Fruit fly (Drosophila melanogaster) whole organism, embryonic: Measurements from ENCODE around the gene CG11600.

ENCODE experiments used
- Adf1 ChIP-seq: fragments of 200-800 bp; sonication (Bioruptor generic); IDR thresholded peaks from 2 replicates; pipeline ENCODE4 v1.3.6; 2022; ENCODE audit warnings: missing biosample characterization, missing genetic modification characterization
- CG17359 ChIP-seq: fragments of 200-800 bp; sonication (Bioruptor generic); optimal IDR thresholded peaks from 3 replicates; lab custom pipeline; 2018; ENCODE audit warnings: missing biosample characterization, mild to moderate bottlenecking, missing genetic modification characterization, moderate library complexity
- CG2199 ChIP-seq: fragments of 200-800 bp; sonication (Bioruptor generic); IDR thresholded peaks from 3 replicates; pipeline ENCODE4 v1.3.6; 2022; ENCODE audit warnings: missing biosample characterization, missing genetic modification characterization
- CG2202 ChIP-seq: fragments of 200-800 bp; sonication (Bioruptor generic); optimal IDR thresholded peaks from 2 replicates; lab custom pipeline; 2018; ENCODE audit warnings: missing biosample characterization, mild to moderate bottlenecking, missing genetic modification characterization
- CG31441 ChIP-seq: fragments of 200-800 bp; sonication (Bioruptor generic); IDR thresholded peaks from 2 replicates; pipeline ENCODE4 v1.3.6; 2022; ENCODE audit warnings: missing biosample characterization, missing genetic modification characterization
- CG3995 ChIP-seq: fragments of 200-800 bp; sonication (Bioruptor generic); optimal IDR thresholded peaks from 3 replicates; lab custom pipeline; 2016; ENCODE audit warnings: missing biosample characterization, missing genetic modification characterization
- CG43689 ChIP-seq: fragments of 200-800 bp; sonication (Bioruptor generic); IDR thresholded peaks from 2 replicates; pipeline ENCODE4 v1.3.6; 2022; ENCODE audit warnings: missing biosample characterization, missing genetic modification characterization
- CG6654 ChIP-seq: fragments of 200-800 bp; sonication (Bioruptor generic); optimal IDR thresholded peaks from 2 replicates; lab custom pipeline; 2017; ENCODE audit warnings: missing biosample characterization, mild to moderate bottlenecking, missing genetic modification characterization
- CG6689 ChIP-seq: fragments of 200-800 bp; sonication (Bioruptor generic); IDR thresholded peaks from 2 replicates; pipeline ENCODE4 v1.3.6; 2022; ENCODE audit warnings: missing biosample characterization, missing genetic modification characterization
- CG8089 ChIP-seq: fragments of 200-800 bp; sonication (Bioruptor generic); optimal IDR thresholded peaks from 3 replicates; lab custom pipeline; 2016; ENCODE audit warnings: missing biosample characterization, missing genetic modification characterization
- CG8281 ChIP-seq: fragments of 200-800 bp; sonication (Bioruptor generic); optimal IDR thresholded peaks from 2 replicates; lab custom pipeline; 2018; ENCODE audit warnings: missing biosample characterization, mild to moderate bottlenecking, missing genetic modification characterization, moderate library complexity
- CG8478 ChIP-seq: fragments of >200 bp; optimal IDR thresholded peaks from 2 replicates; lab custom pipeline; 2018
- CG9437 ChIP-seq: fragments of 200-800 bp; sonication (Bioruptor generic); optimal IDR thresholded peaks from 2 replicates; lab custom pipeline; 2018; ENCODE audit warnings: missing biosample characterization, mild to moderate bottlenecking, missing genetic modification characterization
- CTCF ChIP-seq: fragments of 200-800 bp; sonication (Bioruptor generic); optimal IDR thresholded peaks from 2 replicates; lab custom pipeline; 2017; ENCODE audit warnings: missing biosample characterization, mild to moderate bottlenecking, missing genetic modification characterization, moderate library complexity
- Dek ChIP-seq: fragments of 200-800 bp; sonication (Bioruptor generic); optimal IDR thresholded peaks from 3 replicates; lab custom pipeline; 2019; ENCODE audit warnings: missing biosample characterization, mild to moderate bottlenecking, missing genetic modification characterization, moderate library complexity
- Ets65A ChIP-seq: fragments of 200-800 bp; sonication (Bioruptor generic); peaks from one replicate; lab custom pipeline; 2016; ENCODE audit warnings: missing biosample characterization, missing genetic modification characterization
- Hr39 ChIP-seq: fragments of >200 bp; optimal IDR thresholded peaks from 2 replicates; lab custom pipeline; 2017
- Nf-YA ChIP-seq: fragments of 200-800 bp; sonication (Bioruptor generic); IDR thresholded peaks from 2 replicates; pipeline ENCODE4 v1.3.6; 2022; ENCODE audit warnings: missing biosample characterization, missing genetic modification characterization
- Pdp1 ChIP-seq, 2 experiments: fragments of 200-800 bp; sonication (Bioruptor generic); optimal IDR thresholded peaks; 3 replicates each; lab custom pipeline; 2016; ENCODE audit warnings: missing biosample characterization in 2 of 2, missing genetic modification characterization in 2 of 2, mild to moderate bottlenecking in 1 of 2, moderate library complexity in 1 of 2
- Ptx1 ChIP-seq: fragments of 200-800 bp; sonication (Bioruptor generic); IDR thresholded peaks from 2 replicates; pipeline ENCODE4 v1.3.6; 2022; ENCODE audit warnings: missing biosample characterization, missing genetic modification characterization
- Sox100B ChIP-seq: fragments of 200-800 bp; sonication (Bioruptor generic); optimal IDR thresholded peaks from 3 replicates; lab custom pipeline; 2018; ENCODE audit warnings: missing biosample characterization, mild to moderate bottlenecking, missing genetic modification characterization
- Sox102F ChIP-seq: fragments of 200-800 bp; sonication (Bioruptor generic); optimal IDR thresholded peaks from 2 replicates; lab custom pipeline; 2018; ENCODE audit warnings: missing biosample characterization, mild to moderate bottlenecking, missing genetic modification characterization, moderate library complexity
- Sry-δ ChIP-seq: fragments of 200-800 bp; sonication (Bioruptor generic); optimal IDR thresholded peaks from 2 replicates; lab custom pipeline; 2016; ENCODE audit warnings: missing biosample characterization, missing genetic modification characterization
- bab2 ChIP-seq: fragments of 200-800 bp; sonication (Bioruptor generic); optimal IDR thresholded peaks from 2 replicates; lab custom pipeline; 2016; ENCODE audit warnings: missing biosample characterization, missing genetic modification characterization
- caup ChIP-seq: fragments of 200-800 bp; sonication (Bioruptor generic); optimal IDR thresholded peaks from 3 replicates; lab custom pipeline; 2017; ENCODE audit warnings: missing biosample characterization, mild to moderate bottlenecking, missing genetic modification characterization, moderate library complexity; ENCODE audit not compliant: severe bottlenecking
- chif ChIP-seq, 2 experiments: fragments of 200-800 bp; sonication (Bioruptor generic); optimal IDR thresholded peaks; 3 replicates each; lab custom pipeline; 2016; ENCODE audit warnings: missing biosample characterization in 2 of 2, missing genetic modification characterization in 2 of 2
- ci ChIP-seq: fragments of 200-800 bp; sonication (Bioruptor generic); IDR thresholded peaks from 3 replicates; pipeline ENCODE4 v1.3.6; 2022; ENCODE audit warnings: missing biosample characterization, missing genetic modification characterization
- dati ChIP-seq: fragments of 200-800 bp; sonication (Bioruptor generic); IDR thresholded peaks from 2 replicates; pipeline ENCODE4 v1.3.6; 2022; ENCODE audit warnings: missing biosample characterization, missing genetic modification characterization
- dpn ChIP-seq, 2 experiments: fragments of 200-800 bp; sonication (Bioruptor generic); optimal IDR thresholded peaks; 3 replicates each; lab custom pipeline; 2016; ENCODE audit warnings: missing biosample characterization in 2 of 2, missing genetic modification characterization in 2 of 2
- gt ChIP-seq: fragments of 200-800 bp; sonication (Bioruptor generic); IDR thresholded peaks from 2 replicates; pipeline ENCODE4 v1.3.6; 2022; ENCODE audit warnings: missing biosample characterization, missing genetic modification characterization
- hkb ChIP-seq, 2 experiments: fragments of 200-800 bp in 1 of 2; fragments of >200 bp in 1 of 2; sonication (Bioruptor generic) in 1 of 2; IDR thresholded peaks in 1 of 2; optimal IDR thresholded peaks in 1 of 2; 2 replicates each; pipeline versions ENCODE4 v1.3.6 to Lab custom; 2017 to 2022; ENCODE audit warnings: missing biosample characterization in 1 of 2, missing genetic modification characterization in 1 of 2
- insv ChIP-seq, 2 experiments: fragments of 200-800 bp; sonication (Bioruptor generic); optimal IDR thresholded peaks; 3 replicates each; lab custom pipeline; 2016 to 2018; ENCODE audit warnings: missing biosample characterization in 2 of 2, missing genetic modification characterization in 2 of 2
- lilli ChIP-seq: fragments of 200-800 bp; sonication (Bioruptor generic); optimal IDR thresholded peaks from 3 replicates; lab custom pipeline; 2016; ENCODE audit warnings: missing biosample characterization, missing genetic modification characterization
- nerfin-1 ChIP-seq: fragments of 200-800 bp; sonication (Bioruptor generic); optimal IDR thresholded peaks from 3 replicates; lab custom pipeline; 2019; ENCODE audit warnings: missing biosample characterization, mild to moderate bottlenecking, missing genetic modification characterization, moderate library complexity
- nerfin-2 ChIP-seq: fragments of 200-800 bp; sonication (Bioruptor generic); IDR thresholded peaks from 2 replicates; pipeline ENCODE4 v1.3.6; 2022; ENCODE audit warnings: missing biosample characterization, missing genetic modification characterization; ENCODE audit not compliant: partially characterized antibody
- oc ChIP-seq: fragments of 200-800 bp; sonication (Bioruptor generic); optimal IDR thresholded peaks from 2 replicates; lab custom pipeline; 2018; ENCODE audit warnings: missing biosample characterization, mild to moderate bottlenecking, missing genetic modification characterization, moderate library complexity
- sens ChIP-seq: fragments of 200-800 bp; sonication (Bioruptor generic); peaks from one replicate; lab custom pipeline; 2016; ENCODE audit warnings: missing biosample characterization, missing genetic modification characterization
- slou ChIP-seq: fragments of 200-800 bp; sonication (Bioruptor generic); optimal IDR thresholded peaks from 3 replicates; lab custom pipeline; 2016; ENCODE audit warnings: missing biosample characterization, missing genetic modification characterization
- ssp ChIP-seq: fragments of 200-800 bp; sonication (Bioruptor generic); IDR thresholded peaks from 2 replicates; pipeline ENCODE4 v1.3.6; 2022; ENCODE audit warnings: missing biosample characterization, missing genetic modification characterization
- tap ChIP-seq: fragments of 200-800 bp; optimal IDR thresholded peaks from 3 replicates; lab custom pipeline; 2019; ENCODE audit warnings: missing biosample characterization, mild to moderate bottlenecking, missing genetic modification characterization, moderate library complexity
- tgo ChIP-seq: fragments of 200-800 bp; sonication (Bioruptor generic); IDR thresholded peaks from 3 replicates; pipeline ENCODE4 v1.3.6; 2022; ENCODE audit warnings: missing biosample characterization, missing genetic modification characterization
- tll ChIP-seq, 2 experiments: fragments of 200-800 bp in 1 of 2; fragments of >200 bp in 1 of 2; sonication (Bioruptor generic) in 1 of 2; optimal IDR thresholded peaks; 2 replicates each; lab custom pipeline; 2017 to 2019; ENCODE audit warnings: missing biosample characterization in 2 of 2, missing genetic modification characterization in 2 of 2, mild to moderate bottlenecking in 1 of 2, moderate library complexity in 1 of 2
- vnd ChIP-seq: fragments of 200-800 bp; sonication (Bioruptor generic); IDR thresholded peaks from 3 replicates; pipeline ENCODE4 v1.3.6; 2022; ENCODE audit warnings: missing biosample characterization, missing genetic modification characterization; ENCODE audit not compliant: partially characterized antibody
- wor ChIP-seq: fragments of 200-800 bp; sonication (Bioruptor generic); IDR thresholded peaks from 2 replicates; pipeline ENCODE4 v1.3.6; 2022; ENCODE audit warnings: missing biosample characterization, missing genetic modification characterization

CG11600 gene

dm6 chr3R:12637961-12638531, 1.7 kb downstream of the CG11600 start, which contains the start of gene CG11608 (continued):
- no peak for TF ChIP-seq CG9437 (GFP tag; lab: Kevin White, UChicago)
- TF ChIP-seq CG43689 (GFP tag; lab: Robert Waterston, UW) = no peak
- TF ChIP-seq Sry-δ (GFP tag; lab: Kevin White, UChicago) = no peak
- TF ChIP-seq lilli (GFP tag; lab: Kevin White, UChicago) = no peak

- TF ChIP-seq Ets65A (GFP tag; lab: Kevin White, UChicago) = peak; percentile 84
- TF ChIP-seq CG3995 = no peak
- TF ChIP-seq CG8478 (lab: Kevin White, UChicago) = peak; percentile 71
Observed at dm6 chr3R:12641620-12642019, 5.3 kb downstream of the CG11600 start.

dm6 chr3R:12642051-12642532, 5.8 kb downstream of the CG11600 start, which contains the start of gene CG6753:
CG6753 (minus strand) TSS chr3R:12642482.
- TF ChIP-seq caup (GFP tag; lab: Kevin White, UChicago) = no peak
- 0 out of 3 replicates have a peak, but pooled peaks have one; percentile 16 for TF ChIP-seq vnd (GFP tag; lab: Robert Waterston, UW)
- no peak for TF ChIP-seq slou (GFP tag; lab: Kevin White, UChicago)

- TF ChIP-seq ssp (GFP tag; lab: Robert Waterston, UW) = no peak
- TF ChIP-seq hkb (optimal IDR thresholded peaks at IDR 0.05; lab: Kevin White, UChicago) = no peak
- no peak for TF ChIP-seq hkb (GFP tag; IDR thresholded peaks at IDR 0.05; lab: Robert Waterston, UW)
- TF ChIP-seq Adf1 (GFP tag; lab: Robert Waterston, UW) = no peak
- no peak for TF ChIP-seq nerfin-1 (tag; lab: Kevin White, UChicago)
- no peak for TF ChIP-seq CG6654
- no peak for TF ChIP-seq gt
- no peak for TF ChIP-seq tap
- no peak for TF ChIP-seq CTCF (GFP tag; lab: Kevin White, UChicago)
- peak; percentile 11 for TF ChIP-seq bab2 (GFP tag; lab: Kevin White, UChicago)
- TF ChIP-seq Sox102F (GFP tag; lab: Kevin White, UChicago) = peak; percentile 42
- TF ChIP-seq CG2202 (tag; lab: Kevin White, UChicago) = no peak
- no peak for TF ChIP-seq CG6689 (GFP tag; lab: Robert Waterston, UW)
- no peak for TF ChIP-seq chif (GFP tag; optimal IDR thresholded peaks at IDR 0.05; lab: Kevin White, UChicago)
- TF ChIP-seq Pdp1 (GFP tag; optimal IDR thresholded peaks at IDR 0.05; lab: Kevin White, UChicago) = peak in 1 of 2 experiments; percentile 70
- TF ChIP-seq dati (GFP tag; lab: Robert Waterston, UW) = no peak
- TF ChIP-seq CG8281 (tag; lab: Kevin White, UChicago) = no peak
- TF ChIP-seq Hr39 = no peak
- TF ChIP-seq insv (GFP tag; optimal IDR thresholded peaks at IDR 0.05; lab: Kevin White, UChicago) = no peak
- no peak for TF ChIP-seq CG2199 (GFP tag; lab: Robert Waterston, UW)
- TF ChIP-seq CG17359 = peak; percentile 33
- no peak for TF ChIP-seq oc (tag; lab: Kevin White, UChicago)
- TF ChIP-seq Ptx1 (GFP tag; lab: Robert Waterston, UW) = 0 out of 2 replicates have a peak, but pooled peaks have one; percentile 29
- no peak for TF ChIP-seq wor
- TF ChIP-seq Nf-YA (GFP tag; lab: Robert Waterston, UW) = no peak
- peak; percentile 15 for TF ChIP-seq Sox100B (GFP tag; lab: Kevin White, UChicago)
- TF ChIP-seq tgo (GFP tag; lab: Robert Waterston, UW) = no peak; the same call in 2 of the 3 replicates
- TF ChIP-seq sens (GFP tag; lab: Kevin White, UChicago) = peak; percentile 79
- no peak for TF ChIP-seq Dek
- no peak for TF ChIP-seq nerfin-2 (GFP tag; lab: Robert Waterston, UW)
- no peak for TF ChIP-seq CG8089 (GFP tag; lab: Kevin White, UChicago)
- no peak for TF ChIP-seq dpn (GFP tag; optimal IDR thresholded peaks at IDR 0.05; lab: Kevin White, UChicago)
- TF ChIP-seq tll (GFP tag; optimal IDR thresholded peaks at IDR 0.05; lab: Kevin White, UChicago) = no peak
- 0 out of 3 replicates have a peak, but pooled peaks have one; percentile 51 for TF ChIP-seq ci (GFP tag; lab: Robert Waterston, UW)
- TF ChIP-seq CG31441 = no peak
Observed at dm6 chr3R:12644621-12645310, 8.4 kb downstream of the CG11600 start.
